Fruit fly (Drosophila melanogaster): Measurements from ENCODE around the gene dsh.

dm6 chrX:11378388-11378787, 22.7 kb downstream of the dsh start:
- no peak for TF ChIP-seq psq (optimal IDR thresholded peaks at IDR 0.05)
- TF ChIP-seq Sin3A (optimal IDR thresholded peaks at IDR 0.05), result no peak
- no peak for TF ChIP-seq h (optimal IDR thresholded peaks at IDR 0.05)
